Worm (Caenorhabditis elegans): Measurements from ENCODE around the gene rsp-5.

DNA sequence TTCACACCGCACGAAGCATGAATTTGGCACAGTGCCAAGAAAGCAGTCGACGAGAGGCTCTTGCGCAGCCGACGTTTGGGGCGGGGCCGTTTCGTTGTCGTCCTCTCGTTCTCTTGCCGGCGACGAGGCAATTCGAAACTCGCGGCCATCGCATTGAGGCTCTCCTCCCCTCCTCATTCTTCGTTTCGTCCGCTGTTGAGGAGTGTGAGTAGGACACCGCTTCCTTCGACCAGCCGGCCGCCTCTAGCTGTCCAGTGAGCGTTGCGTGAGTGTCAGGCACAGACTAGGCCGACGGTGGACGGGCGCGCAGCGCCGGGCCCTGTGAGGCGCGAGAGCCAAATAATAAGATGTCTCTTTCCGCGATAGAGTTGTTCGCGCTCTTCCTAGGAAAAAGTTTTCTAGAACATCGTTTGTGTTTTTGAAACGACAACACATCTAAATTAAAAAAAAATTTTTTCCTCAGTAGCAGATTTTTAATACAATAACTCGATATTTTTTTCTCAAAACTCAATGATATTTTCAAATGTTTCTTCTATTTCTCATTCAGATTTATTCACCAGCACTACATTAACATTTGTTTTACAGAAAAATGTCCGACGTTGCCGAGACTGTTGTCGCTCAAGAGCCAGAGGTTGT lies 2.0 kb downstream of the rsp-5 start, which contains the start of the genes T28D9.11 and T28D9.1:
- TF ChIP-seq ceh-13 (GFP tag; optimal IDR thresholded peaks at IDR 0.05) (no peak), tbx-37 (GFP tag; conservative IDR thresholded peaks at IDR 0.05) (peak; percentile 39; the same call in 1 of the 2 replicates)

Measured in whole organism, early embryonic.